Fruit fly (Drosophila melanogaster): ENCODE measurements around the gene AIF.

The AIF gene

DNA sequence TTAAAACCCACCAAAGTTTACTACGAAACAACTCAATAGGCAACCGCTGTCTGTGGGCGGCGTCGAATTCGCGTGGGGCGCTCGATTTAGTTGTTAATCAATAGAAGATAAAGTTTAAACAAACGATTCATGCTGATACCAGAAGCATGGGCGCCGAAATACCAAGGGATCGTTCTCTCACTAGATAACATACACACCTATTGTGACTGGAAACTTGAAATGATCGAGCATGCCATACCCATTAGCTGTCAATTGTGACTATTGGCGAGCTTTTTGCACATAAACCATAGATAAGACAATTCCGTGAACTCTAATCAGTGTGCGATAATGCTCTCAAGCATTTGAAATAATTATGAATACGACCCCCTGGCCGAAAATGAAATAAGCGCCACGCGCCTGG, 27.8 kb downstream of the AIF start (continued):
- no peak for TF ChIP-seq gce (GFP tag; IDR thresholded peaks at IDR 0.05)
- no peak for TF ChIP-seq pan (optimal IDR thresholded peaks at IDR 0.05)
- peak in 1 of 2 experiments; percentile 75 for TF ChIP-seq pan (GFP tag; optimal IDR thresholded peaks at IDR 0.05 in 1 of 2, IDR thresholded peaks at IDR 0.05 in 1 of 2)
- TF ChIP-seq fd96Cb (tag; optimal IDR thresholded peaks at IDR 0.05): peak; percentile 64
- TF ChIP-seq Camta (GFP tag; optimal IDR thresholded peaks at IDR 0.05): peak; percentile 45
- no peak for TF ChIP-seq TFAM (GFP tag; optimal IDR thresholded peaks at IDR 0.05)
- no peak for TF ChIP-seq Dp (GFP tag; optimal IDR thresholded peaks at IDR 0.05)
- TF ChIP-seq z (GFP tag; IDR thresholded peaks at IDR 0.05): no peak
- TF ChIP-seq CG12391 (tag; optimal IDR thresholded peaks at IDR 0.05): peak; percentile 59
- TF ChIP-seq CG1024 (GFP tag; IDR thresholded peaks at IDR 0.05): no peak
- TF ChIP-seq lmd (GFP tag; IDR thresholded peaks at IDR 0.05): peak; percentile 86
- TF ChIP-seq Deaf1 (tag; optimal IDR thresholded peaks at IDR 0.05): peak; percentile 16
- TF ChIP-seq CG10366 (GFP tag; IDR thresholded peaks at IDR 0.05): peak; percentile 69
- peak; percentile 40 for TF ChIP-seq Mad (GFP tag; optimal IDR thresholded peaks at IDR 0.05)
- no peak; the same call in 1 of the 2 replicates for TF ChIP-seq ro (GFP tag; IDR thresholded peaks at IDR 0.05)
- peak; percentile 74 for TF ChIP-seq tgo (GFP tag; IDR thresholded peaks at IDR 0.05)
- TF ChIP-seq CG6272 (GFP tag; IDR thresholded peaks at IDR 0.05): peak; percentile 72
- peak; percentile 58 for TF ChIP-seq CG14667 (GFP tag; IDR thresholded peaks at IDR 0.05)
- peak; percentile 63 for TF ChIP-seq Dek (tag; optimal IDR thresholded peaks at IDR 0.05)
- TF ChIP-seq CG15696 (tag; optimal IDR thresholded peaks at IDR 0.05): peak; percentile 14
- TF ChIP-seq CG12236 (GFP tag; optimal IDR thresholded peaks at IDR 0.05): peak; percentile 8
- TF ChIP-seq CG8281 (tag; optimal IDR thresholded peaks at IDR 0.05): peak; percentile 45
- TF ChIP-seq CG15601 (tag; optimal IDR thresholded peaks at IDR 0.05): peak; percentile 16
- no peak for TF ChIP-seq psq (GFP tag; optimal IDR thresholded peaks at IDR 0.05)
- no peak for TF ChIP-seq knrl (GFP tag; IDR thresholded peaks at IDR 0.05; ENCODE audit: partially characterized antibody)
- peak; percentile 78 for TF ChIP-seq CG7786 (GFP tag; optimal IDR thresholded peaks at IDR 0.05)
- peak; percentile 64 for TF ChIP-seq chm (GFP tag; IDR thresholded peaks at IDR 0.05)
- TF ChIP-seq CG14014 (GFP tag; IDR thresholded peaks at IDR 0.05): peak; percentile 66
- peak; percentile 57 for TF ChIP-seq ewg (GFP tag; optimal IDR thresholded peaks at IDR 0.05)
- TF ChIP-seq jumu (GFP tag; optimal IDR thresholded peaks at IDR 0.05): peak; percentile 54
- TF ChIP-seq Lpt (GFP tag; optimal IDR thresholded peaks at IDR 0.05): no peak
- peak; percentile 76 for TF ChIP-seq Optix (GFP tag; IDR thresholded peaks at IDR 0.05)
- TF ChIP-seq NK7.1 (GFP tag; optimal IDR thresholded peaks at IDR 0.05): peak; percentile 35
- TF ChIP-seq dati (GFP tag; IDR thresholded peaks at IDR 0.05): 0 out of 2 replicates have a peak, but pooled peaks have one; percentile 21
- peak; percentile 66 for TF ChIP-seq Atf3 (GFP tag; optimal IDR thresholded peaks at IDR 0.05)
- peak; percentile 13 for TF ChIP-seq CG10979 (tag; optimal IDR thresholded peaks at IDR 0.05)
- peak; percentile 58 to 63 for TF ChIP-seq chif (GFP tag; optimal IDR thresholded peaks at IDR 0.05)
- peak; percentile 36 for TF ChIP-seq run (tag; optimal IDR thresholded peaks at IDR 0.05)
- peak; percentile 46; the same call in 1 of the 2 replicates for TF ChIP-seq CG11085 (GFP tag; IDR thresholded peaks at IDR 0.05)
- TF ChIP-seq sc (optimal IDR thresholded peaks at IDR 0.05): no peak
- TF ChIP-seq sc (GFP tag; optimal IDR thresholded peaks at IDR 0.05): peak; percentile 44
- peak; percentile 33; the same call in 1 of the 2 replicates for TF ChIP-seq Rx (GFP tag; IDR thresholded peaks at IDR 0.05)
- no peak for TF ChIP-seq NC2β (GFP tag; optimal IDR thresholded peaks at IDR 0.05)
- peak; percentile 76 for TF ChIP-seq Atf6 (GFP tag; IDR thresholded peaks at IDR 0.05)
- peak; percentile 75 for TF ChIP-seq CG12155 (GFP tag; optimal IDR thresholded peaks at IDR 0.05)
- TF ChIP-seq CG2129 (GFP tag; IDR thresholded peaks at IDR 0.05; ENCODE audit: partially characterized antibody): no peak
- peak; percentile 36 for TF ChIP-seq Sry-δ (GFP tag; optimal IDR thresholded peaks at IDR 0.05)
- peak; percentile 69 for TF ChIP-seq CG1792 (GFP tag; optimal IDR thresholded peaks at IDR 0.05)
- TF ChIP-seq CG10543 (GFP tag; optimal IDR thresholded peaks at IDR 0.05): peak; percentile 29
- no peak for TF ChIP-seq Dll (GFP tag; IDR thresholded peaks at IDR 0.05; ENCODE audit: partially characterized antibody)
- peak; percentile 81 for TF ChIP-seq sisA (GFP tag; IDR thresholded peaks at IDR 0.05)
- peak; percentile 50 for TF ChIP-seq Sox100B (GFP tag; optimal IDR thresholded peaks at IDR 0.05)
